Fruit fly (Drosophila melanogaster): ENCODE results near the gene Ilp8.

Ilp8 gene

dm6 chr3L:17024095-17024639 is 7.7 kb downstream of the Ilp8 start, which contains the start of gene Fit2:
Gene Fit2, plus strand, starts transcription at chr3L:17024328.
- TF ChIP-seq Hr38 (GFP tag; optimal IDR thresholded peaks at IDR 0.05), result no peak
- no peak for TF ChIP-seq CG6276 (GFP tag; optimal IDR thresholded peaks at IDR 0.05)
- no peak for TF ChIP-seq CG1621 (tag; optimal IDR thresholded peaks at IDR 0.05)
- TF ChIP-seq CG6808 (GFP tag; optimal IDR thresholded peaks at IDR 0.05), result no peak
- no peak for TF ChIP-seq CG6854 (GFP tag; optimal IDR thresholded peaks at IDR 0.05)
- no peak for TF ChIP-seq OdsH (GFP tag; optimal IDR thresholded peaks at IDR 0.05)
- TF ChIP-seq eg (GFP tag; IDR thresholded peaks at IDR 0.05), result no peak
- TF ChIP-seq esn (GFP tag; optimal IDR thresholded peaks at IDR 0.05), result no peak
- no peak for TF ChIP-seq CG11902 (GFP tag; optimal IDR thresholded peaks at IDR 0.05)
- TF ChIP-seq Ets21C (GFP tag; optimal IDR thresholded peaks at IDR 0.05), result no peak

dm6 chr3L:17023641-17024040 is 8.2 kb downstream of the Ilp8 start, which contains the start of gene a10:
Gene a10, minus strand, starts transcription at chr3L:17023741.
- TF ChIP-seq CG6854 (GFP tag; optimal IDR thresholded peaks at IDR 0.05), result no peak
- no peak for TF ChIP-seq CG34406 (GFP tag; optimal IDR thresholded peaks at IDR 0.05)
- TF ChIP-seq CG11762 (GFP tag; optimal IDR thresholded peaks at IDR 0.05; ENCODE audit: insufficient read depth), result no peak
- TF ChIP-seq CG16779 (tag; optimal IDR thresholded peaks at IDR 0.05), result no peak
- TF ChIP-seq CG8319 (GFP tag; optimal IDR thresholded peaks at IDR 0.05), result no peak
- TF ChIP-seq Ets21C (GFP tag; optimal IDR thresholded peaks at IDR 0.05), result no peak
- no peak for TF ChIP-seq CG6808 (GFP tag; optimal IDR thresholded peaks at IDR 0.05)
- TF ChIP-seq CG8119 (GFP tag; IDR thresholded peaks at IDR 0.05), result no peak
- no peak for TF ChIP-seq Hr39 (GFP tag; optimal IDR thresholded peaks at IDR 0.05)
- TF ChIP-seq Gug (GFP tag; IDR thresholded peaks at IDR 0.05), result no peak
- no peak for TF ChIP-seq CG10631 (GFP tag; optimal IDR thresholded peaks at IDR 0.05)
- no peak for TF ChIP-seq Hr4 (GFP tag; optimal IDR thresholded peaks at IDR 0.05)
- TF ChIP-seq OdsH (GFP tag; optimal IDR thresholded peaks at IDR 0.05), result no peak
- TF ChIP-seq Eip93F (GFP tag; optimal IDR thresholded peaks at IDR 0.05), result no peak
- no peak for TF ChIP-seq acj6 (GFP tag; optimal IDR thresholded peaks at IDR 0.05)
- TF ChIP-seq CG6792 (GFP tag; optimal IDR thresholded peaks at IDR 0.05), result no peak
- TF ChIP-seq fd85E (GFP tag; optimal IDR thresholded peaks at IDR 0.05), result no peak
- no peak for TF ChIP-seq esn (GFP tag; optimal IDR thresholded peaks at IDR 0.05)

DNA sequence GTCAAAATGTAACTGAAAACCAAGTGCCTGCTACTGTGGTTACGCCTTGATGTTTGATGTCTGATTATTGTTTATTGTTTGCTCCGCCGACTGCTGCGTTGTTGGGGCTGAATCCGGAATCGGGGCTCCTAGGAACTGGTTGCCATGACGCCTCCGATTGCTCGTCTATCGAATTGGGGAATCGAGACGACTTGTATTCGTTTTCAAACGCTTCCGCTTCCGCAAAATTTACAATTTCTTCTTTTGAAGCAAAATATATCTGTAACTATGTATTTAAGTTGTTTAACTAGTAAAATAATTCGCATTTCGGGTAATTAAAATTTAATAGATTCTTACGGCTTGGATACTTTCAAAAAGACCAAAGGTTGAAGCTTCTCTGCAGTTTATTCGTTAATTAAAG is 9.1 kb downstream of the Ilp8 start, which contains the start of gene CG6652:
TSS of gene CG6652 (minus strand) at position 101 of the 400 bp plus-strand sequence.
- no peak for TF ChIP-seq Gug (GFP tag; IDR thresholded peaks at IDR 0.05)
- no peak for TF ChIP-seq CG6808 (GFP tag; optimal IDR thresholded peaks at IDR 0.05)
- no peak for TF ChIP-seq net (GFP tag; optimal IDR thresholded peaks at IDR 0.05)
- TF ChIP-seq Hr39 (GFP tag; optimal IDR thresholded peaks at IDR 0.05), result no peak
- TF ChIP-seq Smox (GFP tag; optimal IDR thresholded peaks at IDR 0.05), result no peak
- TF ChIP-seq CG32006 (GFP tag; optimal IDR thresholded peaks at IDR 0.05), result no peak
- TF ChIP-seq Eip75B (GFP tag; optimal IDR thresholded peaks at IDR 0.05), result no peak
- no peak for TF ChIP-seq CG16779 (tag; optimal IDR thresholded peaks at IDR 0.05)
- no peak for TF ChIP-seq Ets96B (tag; optimal IDR thresholded peaks at IDR 0.05)
- TF ChIP-seq esn (GFP tag; optimal IDR thresholded peaks at IDR 0.05), result no peak
- TF ChIP-seq CG10669 (GFP tag; optimal IDR thresholded peaks at IDR 0.05), result no peak
- no peak for TF ChIP-seq dac (GFP tag; optimal IDR thresholded peaks at IDR 0.05)
- no peak for TF ChIP-seq eg (GFP tag; IDR thresholded peaks at IDR 0.05)
- no peak for TF ChIP-seq CG8319 (GFP tag; optimal IDR thresholded peaks at IDR 0.05)
- no peak for TF ChIP-seq Sox15 (GFP tag; optimal IDR thresholded peaks at IDR 0.05)
- no peak for TF ChIP-seq Hr4 (GFP tag; optimal IDR thresholded peaks at IDR 0.05)
- TF ChIP-seq CG11902 (GFP tag; optimal IDR thresholded peaks at IDR 0.05), result no peak
- TF ChIP-seq CG6163 (GFP tag; IDR thresholded peaks at IDR 0.05), result no peak
- no peak for TF ChIP-seq acj6 (GFP tag; optimal IDR thresholded peaks at IDR 0.05)

- no peak for TF ChIP-seq Lpt (GFP tag; optimal IDR thresholded peaks at IDR 0.05)
- TF ChIP-seq CG9139 (GFP tag; optimal IDR thresholded peaks at IDR 0.05), result no peak
- TF ChIP-seq Sox14 (GFP tag; optimal IDR thresholded peaks at IDR 0.05), result no peak
- no peak for TF ChIP-seq Eip78C (GFP tag)
These were observed 15.3 kb downstream of the Ilp8 start for dm6 chr3L:17016576-17016917.

All from whole organism, prepupa.